Fruit fly (Drosophila melanogaster): ENCODE data around the gene CG31115.

dm6 chr3R:25027281-25028219 lies 9.2 kb upstream of the CG31115 start:
- TF ChIP-seq CG1603 (tag; optimal IDR thresholded peaks at IDR 0.05) (no peak), ERR (GFP tag; optimal IDR thresholded peaks at IDR 0.05) (no peak)
